Worm (Caenorhabditis elegans) whole organism, late embryonic: Measurements from ENCODE around the gene crn-5.

ENCODE experiments used
- C38D4.7 ChIP-seq: fragments of 200-800 bp; sonication (Bioruptor generic); optimal IDR thresholded peaks from 2 replicates; lab custom pipeline; 2018; ENCODE audit warnings: mild to moderate bottlenecking, missing genetic modification characterization, moderate library complexity, missing compliant biosample characterization
- K02D7.2 ChIP-seq: sonication (generic microtip); optimal IDR thresholded peaks from 2 replicates; lab custom pipeline; 2017; ENCODE audit warnings: mild to moderate bottlenecking, missing genetic modification characterization, missing compliant biosample characterization
- Y22D7AL.16 ChIP-seq: sonication (generic microtip); optimal IDR thresholded peaks from 2 replicates; lab custom pipeline; 2016; ENCODE audit warnings: missing genetic modification characterization, missing compliant biosample characterization
- ceh-14 ChIP-seq: sonication (generic microtip); optimal IDR thresholded peaks from 2 replicates; lab custom pipeline; 2016; ENCODE audit warnings: missing genotype, missing genetic modification characterization, missing compliant biosample characterization
- ceh-2 ChIP-seq: sonication (generic microtip); optimal IDR thresholded peaks from 2 replicates; lab custom pipeline; 2016; ENCODE audit warnings: missing genotype, missing genetic modification characterization, missing compliant biosample characterization
- ceh-22 ChIP-seq: sonication (generic microtip); optimal IDR thresholded peaks from 2 replicates; lab custom pipeline; 2017; ENCODE audit warnings: missing biosample characterization, missing genetic modification characterization
- ceh-24 ChIP-seq: sonication (generic microtip); optimal IDR thresholded peaks from 2 replicates; lab custom pipeline; 2016; ENCODE audit warnings: mild to moderate bottlenecking, missing genetic modification characterization, missing compliant biosample characterization
- ceh-30 ChIP-seq: fragments of 150-350 bp; optimal IDR thresholded peaks from 2 replicates; lab custom pipeline; 2014; ENCODE audit warnings: missing biosample characterization, missing genetic modification characterization
- ceh-31 ChIP-seq: sonication (generic microtip); optimal IDR thresholded peaks from 2 replicates; lab custom pipeline; 2016; ENCODE audit warnings: missing genetic modification characterization, missing compliant biosample characterization
- ceh-34 ChIP-seq: sonication (generic microtip); optimal IDR thresholded peaks from 2 replicates; lab custom pipeline; 2016; ENCODE audit warnings: mild to moderate bottlenecking, missing genetic modification characterization, missing compliant biosample characterization
- ceh-48 ChIP-seq: sonication (generic microtip); optimal IDR thresholded peaks from 2 replicates; lab custom pipeline; 2016; ENCODE audit warnings: missing genetic modification characterization, inconsistent platforms, missing compliant biosample characterization
- ceh-6 ChIP-seq: fragments of 200-800 bp; sonication (Bioruptor generic); optimal IDR thresholded peaks from 2 replicates; lab custom pipeline; 2018; ENCODE audit warnings: mild to moderate bottlenecking, missing genetic modification characterization, missing compliant biosample characterization
- dmd-4 ChIP-seq: sonication (generic microtip); optimal IDR thresholded peaks from 2 replicates; lab custom pipeline; 2016; ENCODE audit warnings: borderline replicate concordance, missing genetic modification characterization, missing compliant biosample characterization
- elt-2 ChIP-seq: sonication (generic microtip); optimal IDR thresholded peaks from 2 replicates; lab custom pipeline; 2016; ENCODE audit warnings: missing genetic modification reagents, missing genetic modification characterization, missing compliant biosample characterization
- ets-4 ChIP-seq: sonication (generic microtip); optimal IDR thresholded peaks from 2 replicates; lab custom pipeline; 2016; ENCODE audit warnings: missing genetic modification characterization, missing compliant biosample characterization
- fax-1 ChIP-seq: sonication (generic microtip); optimal IDR thresholded peaks from 2 replicates; lab custom pipeline; 2016; ENCODE audit warnings: missing genotype, missing genetic modification characterization, missing compliant biosample characterization
- fkh-10 ChIP-seq: fragments of 150-350 bp; optimal IDR thresholded peaks from 2 replicates; lab custom pipeline; 2014; ENCODE audit warnings: missing biosample characterization, missing genetic modification reagents, missing genetic modification characterization
- fkh-6 ChIP-seq: sonication (generic microtip); optimal IDR thresholded peaks from 2 replicates; lab custom pipeline; 2016; ENCODE audit warnings: missing genetic modification characterization, missing compliant biosample characterization
- hlh-13 ChIP-seq: fragments of 200-800 bp; sonication (Bioruptor generic); optimal IDR thresholded peaks from 2 replicates; lab custom pipeline; 2018; ENCODE audit warnings: mild to moderate bottlenecking, missing genetic modification characterization, missing compliant biosample characterization
- hlh-30 ChIP-seq: sonication (generic microtip); optimal IDR thresholded peaks from 2 replicates; lab custom pipeline; 2017; ENCODE audit warnings: antibody characterized with exemption, missing genetic modification characterization, missing compliant biosample characterization; ENCODE audit not compliant: insufficient read depth
- lim-6 ChIP-seq: sonication (generic microtip); optimal IDR thresholded peaks from 2 replicates; lab custom pipeline; 2016; ENCODE audit warnings: missing genetic modification characterization, missing compliant biosample characterization
- madf-2 ChIP-seq: sonication (generic microtip); optimal IDR thresholded peaks from 2 replicates; lab custom pipeline; 2017; ENCODE audit warnings: missing genetic modification characterization, missing compliant biosample characterization
- mec-3 ChIP-seq: sonication (generic microtip); optimal IDR thresholded peaks from 2 replicates; lab custom pipeline; 2016; ENCODE audit warnings: borderline replicate concordance, missing genetic modification characterization, missing compliant biosample characterization
- nhr-232 ChIP-seq: sonication (generic microtip); optimal IDR thresholded peaks from 2 replicates; lab custom pipeline; 2016; ENCODE audit warnings: missing genetic modification characterization, missing compliant biosample characterization
- npax-4 ChIP-seq: sonication (generic microtip); optimal IDR thresholded peaks from 2 replicates; lab custom pipeline; 2016; ENCODE audit warnings: missing genetic modification characterization, missing compliant biosample characterization
- odd-2 ChIP-seq: sonication (generic microtip); optimal IDR thresholded peaks from 2 replicates; lab custom pipeline; 2017; ENCODE audit warnings: antibody characterized with exemption, mild to moderate bottlenecking, missing genetic modification characterization, missing compliant biosample characterization
- pat-9 ChIP-seq: fragments of 200-800 bp; sonication (Bioruptor generic); optimal IDR thresholded peaks from 2 replicates; lab custom pipeline; 2018; ENCODE audit warnings: mild to moderate bottlenecking, missing genetic modification characterization, moderate library complexity, missing compliant biosample characterization
- pqm-1 ChIP-seq: sonication (generic microtip); optimal IDR thresholded peaks from 2 replicates; lab custom pipeline; 2016; ENCODE audit warnings: missing genetic modification characterization, missing compliant biosample characterization
- pros-1 ChIP-seq: fragments of 150-350 bp; optimal IDR thresholded peaks from 2 replicates; lab custom pipeline; 2014; ENCODE audit warnings: missing biosample characterization, missing genetic modification reagents, missing genetic modification characterization
- ref-2 ChIP-seq: sonication (generic microtip); optimal IDR thresholded peaks from 2 replicates; lab custom pipeline; 2016; ENCODE audit warnings: missing genetic modification characterization, missing compliant biosample characterization
- sdc-2 ChIP-seq: sonication (generic microtip); optimal IDR thresholded peaks from 2 replicates; lab custom pipeline; 2016; ENCODE audit warnings: missing genotype, missing genetic modification characterization, missing compliant biosample characterization
- sox-2 ChIP-seq: fragments of 200-800 bp; sonication (Bioruptor generic); IDR thresholded peaks from 2 replicates; pipeline ENCODE4 v1.3.6; 2022; ENCODE audit warnings: missing genetic modification reagents, missing genetic modification characterization, missing compliant biosample characterization
- sox-4 ChIP-seq: sonication (generic microtip); optimal IDR thresholded peaks from 2 replicates; lab custom pipeline; 2017; ENCODE audit warnings: mild to moderate bottlenecking, missing genetic modification characterization, inconsistent platforms, missing compliant biosample characterization
- syd-9 ChIP-seq: sonication (generic microtip); optimal IDR thresholded peaks from 2 replicates; lab custom pipeline; 2016; ENCODE audit warnings: mild to moderate bottlenecking, missing genetic modification characterization, moderate library complexity, missing compliant biosample characterization
- unc-42 ChIP-seq: sonication (generic microtip); optimal IDR thresholded peaks from 2 replicates; lab custom pipeline; 2016; ENCODE audit warnings: missing genotype, missing genetic modification characterization, missing compliant biosample characterization
- unc-55 ChIP-seq: sonication (generic microtip); optimal IDR thresholded peaks from 2 replicates; lab custom pipeline; 2017; ENCODE audit warnings: missing biosample characterization, missing genetic modification reagents, missing genetic modification characterization
- ztf-16 ChIP-seq: sonication (generic microtip); optimal IDR thresholded peaks from 2 replicates; lab custom pipeline; 2017; ENCODE audit warnings: missing genetic modification characterization, missing compliant biosample characterization

Gene crn-5

ce11 chrII:10548778-10549671 lies 43.5 kb upstream of the crn-5 start (continued):
- no peak for TF ChIP-seq hlh-13 (GFP tag; lab: Kevin White, UChicago)
- TF ChIP-seq madf-2 (tag; lab: Kevin White, UChicago) = peak; percentile 18
- no peak for TF ChIP-seq sox-2 (GFP tag; lab: Robert Waterston, UW)
- TF ChIP-seq dmd-4 (tag; lab: Kevin White, UChicago) = no peak
- peak; percentile 70 for TF ChIP-seq unc-42 (tag; lab: Kevin White, UChicago)
- TF ChIP-seq pat-9 (tag; lab: Kevin White, UChicago) = no peak
- peak; percentile 96 for TF ChIP-seq hlh-30 (tag; lab: Kevin White, UChicago)
- peak; percentile 5 for TF ChIP-seq ztf-16 (tag; lab: Kevin White, UChicago)
- no peak for TF ChIP-seq npax-4 (tag; lab: Kevin White, UChicago)
- TF ChIP-seq pros-1 (tag; lab: Kevin White, UChicago) = peak; percentile 73
- TF ChIP-seq ets-4 = peak; percentile 76
- peak; percentile 32 for TF ChIP-seq pqm-1 (tag; lab: Kevin White, UChicago)
- no peak for TF ChIP-seq ceh-30 (tag; lab: Kevin White, UChicago)
- no peak for TF ChIP-seq ceh-2 (tag; lab: Kevin White, UChicago)
- peak; percentile 90 for TF ChIP-seq ref-2 (tag; lab: Kevin White, UChicago)
- no peak for TF ChIP-seq K02D7.2 (tag; lab: Kevin White, UChicago)
- peak; percentile 92 for TF ChIP-seq ceh-34 (tag; lab: Kevin White, UChicago)
- peak; percentile 53 for TF ChIP-seq mec-3 (tag; lab: Kevin White, UChicago)

ce11 chrII:10550173-10550572 lies 42.4 kb upstream of the crn-5 start:
- TF ChIP-seq ceh-48 (tag; lab: Kevin White, UChicago) = no peak
- no peak for TF ChIP-seq sox-4 (tag; lab: Kevin White, UChicago)
- no peak for TF ChIP-seq C38D4.7
- no peak for TF ChIP-seq odd-2
- no peak for TF ChIP-seq lim-6 (tag; lab: Kevin White, UChicago)
- no peak for TF ChIP-seq ceh-14 (tag; lab: Kevin White, UChicago)
- no peak for TF ChIP-seq ceh-24
- no peak for TF ChIP-seq unc-42 (tag; lab: Kevin White, UChicago)
- no peak for TF ChIP-seq fkh-6
- no peak for TF ChIP-seq ets-4
- TF ChIP-seq elt-2 (tag; lab: Kevin White, UChicago) = no peak
- TF ChIP-seq Y22D7AL.16 (tag; lab: Kevin White, UChicago) = no peak
- TF ChIP-seq unc-55 (GFP tag; lab: Kevin White, UChicago) = no peak

- no peak for TF ChIP-seq ceh-6 (GFP tag; lab: Kevin White, UChicago)
- TF ChIP-seq K02D7.2 (tag; lab: Kevin White, UChicago) = no peak
- no peak for TF ChIP-seq nhr-232 (tag; lab: Kevin White, UChicago)
- TF ChIP-seq ceh-31 (tag; lab: Kevin White, UChicago) = no peak
- no peak for TF ChIP-seq fax-1 (tag; lab: Kevin White, UChicago)
- TF ChIP-seq elt-2 (tag; lab: Kevin White, UChicago) = no peak
- TF ChIP-seq sox-4 (tag; lab: Kevin White, UChicago) = no peak
- TF ChIP-seq ceh-22 (tag; lab: Kevin White, UChicago) = no peak
- no peak for TF ChIP-seq fkh-10 (GFP tag; lab: Kevin White, UChicago)
- no peak for TF ChIP-seq syd-9 (tag; lab: Kevin White, UChicago)
- no peak for TF ChIP-seq fkh-6
- no peak for TF ChIP-seq sdc-2 (tag; lab: Kevin White, UChicago)
These were observed 41.5 kb upstream of the crn-5 start for ce11 chrII:10550872-10551647.
